ENCODE assay signal across 3 worm cellular contexts in the genomic region with DNA sequence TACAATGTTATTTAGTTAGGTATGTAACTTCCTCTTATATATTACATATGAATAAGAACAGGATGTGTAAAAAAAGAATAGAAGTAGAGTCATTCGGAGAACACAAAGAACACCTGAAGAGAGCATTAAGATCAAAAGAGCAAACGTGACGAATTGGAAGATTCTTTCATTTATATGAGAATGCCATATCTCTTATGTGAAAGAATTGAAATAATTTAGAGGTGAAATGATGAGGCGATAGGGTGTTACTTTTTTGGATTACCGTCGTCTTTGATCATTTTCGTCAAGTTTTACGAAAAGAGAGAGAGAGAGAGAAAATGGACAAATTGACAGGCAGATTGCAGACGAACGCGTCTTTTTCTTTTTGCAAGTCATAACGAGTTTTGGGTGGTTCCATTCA.
TF ChIP-seq lines count a peak whose summit lies in the region.

No protein-coding gene starts in this region.

TF ChIP-seq in whole organism, L1 larva, 84 proteins besides CTCF, POLR2A, EP300 and RAD21 (continues in another document):
- no peak for TF ChIP-seq mef-2 (tag; optimal IDR thresholded peaks at IDR 0.05; lab: Kevin White, UChicago)
- TF ChIP-seq efl-3 (GFP tag; optimal IDR thresholded peaks at IDR 0.05; lab: Kevin White, UChicago) = no peak
- TF ChIP-seq hlh-4 (tag; optimal IDR thresholded peaks at IDR 0.05; lab: Kevin White, UChicago) = no peak
- no peak for TF ChIP-seq C16A3.4 (tag; optimal IDR thresholded peaks at IDR 0.05; lab: Kevin White, UChicago)
- no peak for TF ChIP-seq snu-23 (GFP tag; optimal IDR thresholded peaks at IDR 0.05; lab: Kevin White, UChicago)
- no peak for TF ChIP-seq sptf-1 (tag; optimal IDR thresholded peaks at IDR 0.05; lab: Kevin White, UChicago)
- no peak for TF ChIP-seq nhr-20 (tag; optimal IDR thresholded peaks at IDR 0.05; lab: Kevin White, UChicago)
- TF ChIP-seq sup-37 (GFP tag; optimal IDR thresholded peaks at IDR 0.05; lab: Kevin White, UChicago) = no peak
- TF ChIP-seq ama-1 (optimal IDR thresholded peaks at IDR 0.05; lab: Kevin White, UChicago) = no peak
- TF ChIP-seq pqm-1 (tag; optimal IDR thresholded peaks at IDR 0.05; lab: Kevin White, UChicago) = no peak
- TF ChIP-seq hpl-2 (GFP tag; optimal IDR thresholded peaks at IDR 0.05; lab: Kevin White, UChicago) = no peak
- TF ChIP-seq blmp-1 (tag; optimal IDR thresholded peaks at IDR 0.05; lab: Kevin White, UChicago) = peak; percentile 29
- no peak for TF ChIP-seq dsc-1 (tag; optimal IDR thresholded peaks at IDR 0.05; lab: Kevin White, UChicago)
- TF ChIP-seq nhr-90 (tag; optimal IDR thresholded peaks at IDR 0.05; lab: Kevin White, UChicago; ENCODE audit: poor library complexity) = no peak
- TF ChIP-seq jun-1 (tag; optimal IDR thresholded peaks at IDR 0.05; lab: Kevin White, UChicago) = no peak
- TF ChIP-seq fos-1 (tag; optimal IDR thresholded peaks at IDR 0.05; lab: Kevin White, UChicago) = no peak
- TF ChIP-seq nhr-237 (tag; optimal IDR thresholded peaks at IDR 0.05; lab: Kevin White, UChicago) = no peak
- TF ChIP-seq sox-4 (tag; optimal IDR thresholded peaks at IDR 0.05; lab: Kevin White, UChicago) = no peak
- no peak for TF ChIP-seq nhr-11 (tag; optimal IDR thresholded peaks at IDR 0.05; lab: Kevin White, UChicago)
- TF ChIP-seq tbx-2 (tag; optimal IDR thresholded peaks at IDR 0.05; lab: Kevin White, UChicago) = no peak
- TF ChIP-seq C34B4.2 (tag; optimal IDR thresholded peaks at IDR 0.05; lab: Kevin White, UChicago) = no peak
- TF ChIP-seq nhr-85 (tag; lab: Kevin White, UChicago) = peak; percentile 54
- no peak for TF ChIP-seq zip-4 (GFP tag; optimal IDR thresholded peaks at IDR 0.05; lab: Kevin White, UChicago)
- TF ChIP-seq fkh-10 (GFP tag; optimal IDR thresholded peaks at IDR 0.05; lab: Kevin White, UChicago) = no peak
- TF ChIP-seq mep-1 (tag; optimal IDR thresholded peaks at IDR 0.05; lab: Kevin White, UChicago) = no peak
- no peak for TF ChIP-seq tlp-1 (tag; optimal IDR thresholded peaks at IDR 0.05; lab: Kevin White, UChicago)
- no peak for TF ChIP-seq mab-9 (GFP tag; IDR thresholded peaks at IDR 0.05; lab: Robert Waterston, UW)
- no peak for TF ChIP-seq hlh-17 (GFP tag; optimal IDR thresholded peaks at IDR 0.05; lab: Kevin White, UChicago; ENCODE audit: borderline replicate concordance)
- no peak for TF ChIP-seq F16B12.6 (tag; optimal IDR thresholded peaks at IDR 0.05; lab: Kevin White, UChicago)
- TF ChIP-seq Y116A8C.19 (tag; optimal IDR thresholded peaks at IDR 0.05; lab: Kevin White, UChicago; ENCODE audit: borderline replicate concordance) = no peak
- peak; percentile 28 for TF ChIP-seq lin-14 (GFP tag; optimal IDR thresholded peaks at IDR 0.05; lab: Kevin White, UChicago)

TF ChIP-seq in whole organism, L2 larva, 48 proteins besides CTCF, POLR2A, EP300 and RAD21:
- no peak for TF ChIP-seq ztf-11 (tag; optimal IDR thresholded peaks at IDR 0.05; lab: Kevin White, UChicago)
- TF ChIP-seq snpc-4 (tag; optimal IDR thresholded peaks at IDR 0.05; lab: Kevin White, UChicago) = no peak
- no peak for TF ChIP-seq R02D3.7 (tag; optimal IDR thresholded peaks at IDR 0.05; lab: Kevin White, UChicago)
- TF ChIP-seq lin-13 (GFP tag; optimal IDR thresholded peaks at IDR 0.05; lab: Kevin White, UChicago) = peak; percentile 7
- peak in 1 of 2 experiments; percentile 11 for TF ChIP-seq lsy-2 (tag; optimal IDR thresholded peaks at IDR 0.05; lab: Kevin White, UChicago)
- peak; percentile 17 for TF ChIP-seq crh-2 (tag; optimal IDR thresholded peaks at IDR 0.05; lab: Kevin White, UChicago)
- peak; percentile 32 for TF ChIP-seq C34F6.9 (tag; optimal IDR thresholded peaks at IDR 0.05; lab: Kevin White, UChicago)
- peak; percentile 60 for TF ChIP-seq sma-9 (GFP tag; optimal IDR thresholded peaks at IDR 0.05; lab: Kevin White, UChicago)
- TF ChIP-seq sma-9 (tag; optimal IDR thresholded peaks at IDR 0.05; lab: Kevin White, UChicago) = no peak

TF ChIP-seq in whole organism, L4 larva, 104 proteins besides CTCF, POLR2A, EP300 and RAD21:
- TF ChIP-seq cey-2 (tag; optimal IDR thresholded peaks at IDR 0.05; lab: Kevin White, UChicago; ENCODE audit: borderline replicate concordance, insufficient read depth) (no peak), hlh-11 (tag; optimal IDR thresholded peaks at IDR 0.05; lab: Kevin White, UChicago) (peak; percentile 12), ceh-28 (tag; optimal IDR thresholded peaks at IDR 0.05; lab: Kevin White, UChicago) (no peak), F44E2.7 (GFP tag; IDR thresholded peaks at IDR 0.05; lab: Robert Waterston, UW) (no peak), dmd-9 (GFP tag; IDR thresholded peaks at IDR 0.05; lab: Robert Waterston, UW) (no peak), ztf-11 (tag; optimal IDR thresholded peaks at IDR 0.05; lab: Kevin White, UChicago) (no peak), unc-130 (GFP tag; optimal IDR thresholded peaks at IDR 0.05; lab: Kevin White, UChicago) (no peak), dmd-8 (GFP tag; IDR thresholded peaks at IDR 0.05; lab: Robert Waterston, UW) (no peak), F37D6.2 (tag; optimal IDR thresholded peaks at IDR 0.05; lab: Kevin White, UChicago) (no peak), php-3 (GFP tag; IDR thresholded peaks at IDR 0.05; lab: Robert Waterston, UW) (no peak), Y75B8A.6 (GFP tag; IDR thresholded peaks at IDR 0.05; lab: Robert Waterston, UW) (no peak), unc-62 (GFP tag; optimal IDR thresholded peaks at IDR 0.05 in 1 of 2; lab: Kevin White, UChicago) (peak in 1 of 2 experiments; percentile 14), unc-62 (tag; optimal IDR thresholded peaks at IDR 0.05; lab: Kevin White, UChicago) (no peak), madf-9 (GFP tag; conservative IDR thresholded peaks at IDR 0.05; lab: Robert Waterston, UW) (no peak), hif-1 (tag; optimal IDR thresholded peaks at IDR 0.05; lab: Kevin White, UChicago) (peak in 1 of 2 experiments; percentile 85), ztf-7 (tag; optimal IDR thresholded peaks at IDR 0.05; lab: Kevin White, UChicago) (no peak), pha-4 (GFP tag; IDR thresholded peaks at IDR 0.05; lab: Robert Waterston, UW) (no peak), pha-4 (tag; optimal IDR thresholded peaks at IDR 0.05; lab: Kevin White, UChicago) (no peak), nhr-237 (tag; optimal IDR thresholded peaks at IDR 0.05; lab: Kevin White, UChicago) (no peak), lin-15B (tag; optimal IDR thresholded peaks at IDR 0.05; lab: Kevin White, UChicago) (no peak), saeg-2 (GFP tag; IDR thresholded peaks at IDR 0.05; lab: Robert Waterston, UW) (no peak), snpc-1.2 (GFP tag; IDR thresholded peaks at IDR 0.05; lab: Robert Waterston, UW) (no peak), nhr-11 (tag; optimal IDR thresholded peaks at IDR 0.05; lab: Kevin White, UChicago) (no peak), spr-1 (tag; optimal IDR thresholded peaks at IDR 0.05; lab: Kevin White, UChicago) (no peak), fkh-10 (GFP tag; optimal IDR thresholded peaks at IDR 0.05; lab: Kevin White, UChicago) (no peak), tra-1 (GFP tag; IDR thresholded peaks at IDR 0.05; lab: Robert Waterston, UW) (no peak), ceh-82 (tag; optimal IDR thresholded peaks at IDR 0.05; lab: Kevin White, UChicago) (no peak), vab-7 (GFP tag; IDR thresholded peaks at IDR 0.05; lab: Robert Waterston, UW) (no peak), egl-27 (tag; optimal IDR thresholded peaks at IDR 0.05; lab: Kevin White, UChicago) (no peak), snpc-4 (tag; optimal IDR thresholded peaks at IDR 0.05; lab: Kevin White, UChicago) (no peak), zip-11 (GFP tag; IDR thresholded peaks at IDR 0.05; lab: Robert Waterston, UW) (no peak), attf-4 (tag; optimal IDR thresholded peaks at IDR 0.05; lab: Kevin White, UChicago) (no peak), nhr-6 (tag; optimal IDR thresholded peaks at IDR 0.05; lab: Kevin White, UChicago) (no peak), ctbp-1 (GFP tag; IDR thresholded peaks at IDR 0.05; lab: Robert Waterston, UW) (no peak), mdl-1 (tag; optimal IDR thresholded peaks at IDR 0.05; lab: Kevin White, UChicago) (peak in 1 of 2 experiments; percentile 4), skn-1 (tag; optimal IDR thresholded peaks at IDR 0.05; lab: Kevin White, UChicago) (no peak), aly-2 (tag; optimal IDR thresholded peaks at IDR 0.05; lab: Kevin White, UChicago) (no peak), mes-2 (tag; optimal IDR thresholded peaks at IDR 0.05; lab: Kevin White, UChicago; ENCODE audit: poor library complexity, severe bottlenecking) (no peak), hlh-30 (tag; optimal IDR thresholded peaks at IDR 0.05; lab: Kevin White, UChicago; ENCODE audit: insufficient read depth) (no peak), dmd-6 (GFP tag; IDR thresholded peaks at IDR 0.05; lab: Robert Waterston, UW) (no peak; the same call in 1 of the 2 replicates), nhr-28 (tag; optimal IDR thresholded peaks at IDR 0.05; lab: Kevin White, UChicago) (peak; percentile 12), nhr-41 (GFP tag; IDR thresholded peaks at IDR 0.05; lab: Robert Waterston, UW) (no peak), nhr-42 (GFP tag; IDR thresholded peaks at IDR 0.05; lab: Robert Waterston, UW) (no peak), ceh-62 (tag; optimal IDR thresholded peaks at IDR 0.05; lab: Kevin White, UChicago) (no peak), lsy-2 (tag; optimal IDR thresholded peaks at IDR 0.05; lab: Kevin White, UChicago) (peak in 1 of 2 experiments; percentile 51), aha-1 (tag; lab: Kevin White, UChicago) (peak; percentile 97)

Comparison
In these comparisons a context has a peak if more than half of its experiments do, and no peak if none do; other contexts are left out.
1. Of the 29 proteins assayed by ChIP-seq in both whole organism, L4 larva and whole organism, L1 larva: peak only in whole organism, L4 larva: aha-1 and nhr-28; only in whole organism, L1 larva: none; in both: none; in neither: 24; mixed calls (peak in some experiments, not most) for 3.